Fruit fly (Drosophila melanogaster) whole organism, embryonic: ENCODE data around the gene Pax.

Experiments
- Asciz ChIP-seq: fragments of 200-800 bp; sonication (Bioruptor generic); optimal IDR thresholded peaks from 2 replicates; lab custom pipeline; 2017; ENCODE audit warnings: missing biosample characterization, mild to moderate bottlenecking, missing genetic modification characterization, missing genetic modification reagents
- BEAF-32 ChIP-seq: fragments of 200-800 bp; sonication (Bioruptor generic); optimal IDR thresholded peaks from 3 replicates; lab custom pipeline; 2017; ENCODE audit warnings: missing biosample characterization, missing genetic modification characterization, mild to moderate bottlenecking, moderate library complexity, missing genetic modification reagents
- CG11456 ChIP-seq: fragments of 200-800 bp; sonication (Bioruptor generic); IDR thresholded peaks from 3 replicates; pipeline ENCODE4 v1.3.6; 2022; ENCODE audit warnings: missing biosample characterization, missing genetic modification characterization
- CG12071 ChIP-seq: fragments of 200-800 bp; sonication (Bioruptor generic); optimal IDR thresholded peaks from 3 replicates; lab custom pipeline; 2018; ENCODE audit warnings: missing biosample characterization, mild to moderate bottlenecking, missing genetic modification characterization
- CG12744 ChIP-seq: fragments of 200-800 bp; sonication (Bioruptor generic); optimal IDR thresholded peaks from 2 replicates; lab custom pipeline; 2016; ENCODE audit warnings: missing biosample characterization, missing genetic modification characterization
- CG16813 ChIP-seq: fragments of 200-800 bp; sonication (Bioruptor generic); IDR thresholded peaks from 3 replicates; pipeline ENCODE4 v1.3.6; 2022; ENCODE audit warnings: missing biosample characterization, missing genetic modification characterization; ENCODE audit not compliant: partially characterized antibody
- CG17186 ChIP-seq: fragments of 200-800 bp; sonication (Bioruptor generic); optimal IDR thresholded peaks from 3 replicates; lab custom pipeline; 2017; ENCODE audit warnings: missing biosample characterization, missing genetic modification reagents, missing genetic modification characterization
- CG17802 ChIP-seq: fragments of 200-800 bp; sonication (Bioruptor generic); optimal IDR thresholded peaks from 2 replicates; lab custom pipeline; 2018; ENCODE audit warnings: missing biosample characterization, mild to moderate bottlenecking, missing genetic modification characterization, moderate library complexity
- CG1832 ChIP-seq: fragments of 200-800 bp; sonication (Bioruptor generic); optimal IDR thresholded peaks from 2 replicates; lab custom pipeline; 2017; ENCODE audit warnings: missing biosample characterization, mild to moderate bottlenecking, missing genetic modification characterization, inconsistent platforms
- CG4360 ChIP-seq: fragments of 200-800 bp; sonication (Bioruptor generic); IDR thresholded peaks from 2 replicates; pipeline ENCODE4 v1.3.6; 2022; ENCODE audit warnings: missing biosample characterization, missing genetic modification characterization
- CG4424 ChIP-seq: fragments of 200-800 bp; sonication (Bioruptor generic); optimal IDR thresholded peaks from 3 replicates; lab custom pipeline; 2016; ENCODE audit warnings: missing biosample characterization, missing genetic modification characterization
- CG7357 ChIP-seq: fragments of 200-800 bp; sonication (Bioruptor generic); IDR thresholded peaks from 3 replicates; pipeline ENCODE4 v1.3.6; 2022; ENCODE audit warnings: missing biosample characterization, missing genetic modification characterization
- CG7556 ChIP-seq: fragments of 200-800 bp; sonication (Bioruptor generic); optimal IDR thresholded peaks from 2 replicates; lab custom pipeline; 2017; ENCODE audit warnings: missing biosample characterization, mild to moderate bottlenecking, missing genetic modification characterization
- CG8944 ChIP-seq: fragments of 200-800 bp; sonication (Bioruptor generic); optimal IDR thresholded peaks from 3 replicates; lab custom pipeline; 2016; ENCODE audit warnings: missing biosample characterization, missing genetic modification characterization
- CG9876 ChIP-seq: fragments of 200-800 bp; sonication (Bioruptor generic); optimal IDR thresholded peaks from 2 replicates; lab custom pipeline; 2016; ENCODE audit warnings: missing biosample characterization, missing genetic modification characterization
- GATAe ChIP-seq: fragments of 200-800 bp; sonication (Bioruptor generic); conservative IDR thresholded peaks from 2 replicates; pipeline ENCODE4 v1.3.6; 2022; ENCODE audit warnings: missing biosample characterization, missing genetic modification characterization
- Hr39 ChIP-seq: fragments of >200 bp; optimal IDR thresholded peaks from 2 replicates; lab custom pipeline; 2017
- Hr78 ChIP-seq, 2 experiments: fragments of 200-800 bp in 1 of 2; fragments of >200 bp in 1 of 2; sonication (Bioruptor generic) in 1 of 2; optimal IDR thresholded peaks; 2 replicates each; lab custom pipeline; 2017 to 2019; ENCODE audit warnings: missing biosample characterization in 2 of 2, missing genetic modification characterization in 2 of 2, mild to moderate bottlenecking in 1 of 2, moderate library complexity in 1 of 2
- Lim3 ChIP-seq: fragments of 200-800 bp; sonication (Bioruptor generic); IDR thresholded peaks from 2 replicates; pipeline ENCODE4 v1.3.6; 2022; ENCODE audit warnings: missing biosample characterization, missing genetic modification characterization
- NK7.1 ChIP-seq: fragments of 200-800 bp; sonication (Bioruptor generic); optimal IDR thresholded peaks from 3 replicates; lab custom pipeline; 2016; ENCODE audit warnings: missing biosample characterization, missing genetic modification characterization
- Rfx ChIP-seq: fragments of 200-800 bp; sonication (Bioruptor generic); IDR thresholded peaks from 2 replicates; pipeline ENCODE4 v1.3.6; 2022; ENCODE audit warnings: missing biosample characterization, missing genetic modification characterization
- Rx ChIP-seq: fragments of 200-800 bp; sonication (Bioruptor generic); IDR thresholded peaks from 2 replicates; pipeline ENCODE4 v1.3.6; 2022; ENCODE audit warnings: missing biosample characterization, missing genetic modification characterization
- Sox102F ChIP-seq: fragments of 200-800 bp; sonication (Bioruptor generic); optimal IDR thresholded peaks from 2 replicates; lab custom pipeline; 2018; ENCODE audit warnings: missing biosample characterization, mild to moderate bottlenecking, missing genetic modification characterization, moderate library complexity
- Sry-δ ChIP-seq: fragments of 200-800 bp; sonication (Bioruptor generic); optimal IDR thresholded peaks from 2 replicates; lab custom pipeline; 2016; ENCODE audit warnings: missing biosample characterization, missing genetic modification characterization
- Tbp ChIP-seq: fragments of >200 bp; optimal IDR thresholded peaks from 2 replicates; lab custom pipeline; 2018; ENCODE audit warnings: missing biosample characterization, missing genetic modification characterization
- bsh ChIP-seq, 2 experiments: fragments of 200-800 bp; sonication (Bioruptor generic); optimal IDR thresholded peaks; 2 replicates each; lab custom pipeline; 2017 to 2018; ENCODE audit warnings: mild to moderate bottlenecking in 2 of 2, missing biosample characterization in 2 of 2, missing genetic modification characterization in 2 of 2, moderate library complexity in 1 of 2
- cas ChIP-seq: fragments of 200-800 bp; sonication (Bioruptor generic); IDR thresholded peaks from 2 replicates; pipeline ENCODE4 v1.3.6; 2022; ENCODE audit warnings: missing biosample characterization, missing genetic modification characterization
- dan ChIP-seq: fragments of 200-800 bp; sonication (Bioruptor generic); IDR thresholded peaks from 2 replicates; pipeline ENCODE4 v1.3.6; 2022; ENCODE audit warnings: missing biosample characterization, missing genetic modification characterization
- dati ChIP-seq: fragments of 200-800 bp; sonication (Bioruptor generic); IDR thresholded peaks from 2 replicates; pipeline ENCODE4 v1.3.6; 2022; ENCODE audit warnings: missing biosample characterization, missing genetic modification characterization
- dmrt99B ChIP-seq: fragments of 200-800 bp; sonication (Bioruptor generic); optimal IDR thresholded peaks from 2 replicates; lab custom pipeline; 2018; ENCODE audit warnings: missing biosample characterization, mild to moderate bottlenecking, missing genetic modification characterization, moderate library complexity
- fd3F ChIP-seq: fragments of 200-800 bp; sonication (Bioruptor generic); optimal IDR thresholded peaks from 2 replicates; lab custom pipeline; 2018; ENCODE audit warnings: missing biosample characterization, mild to moderate bottlenecking, missing genetic modification characterization, moderate library complexity
- gce ChIP-seq: fragments of 200-800 bp; sonication (Bioruptor generic); IDR thresholded peaks from 3 replicates; pipeline ENCODE4 v1.3.6; 2022; ENCODE audit warnings: missing biosample characterization, missing genetic modification characterization
- gro ChIP-seq: fragments of 200-800 bp; sonication (Bioruptor generic); optimal IDR thresholded peaks from 2 replicates; lab custom pipeline; 2016; ENCODE audit warnings: missing biosample characterization, missing genetic modification characterization
- gt ChIP-seq: fragments of 200-800 bp; sonication (Bioruptor generic); IDR thresholded peaks from 2 replicates; pipeline ENCODE4 v1.3.6; 2022; ENCODE audit warnings: missing biosample characterization, missing genetic modification characterization
- her ChIP-seq: fragments of 200-800 bp; sonication (Bioruptor generic); optimal IDR thresholded peaks from 2 replicates; lab custom pipeline; 2016; ENCODE audit warnings: missing biosample characterization, missing genetic modification characterization
- jigr1 ChIP-seq: fragments of 200-800 bp; sonication (Bioruptor generic); IDR thresholded peaks from 3 replicates; pipeline ENCODE4 v1.3.6; 2022; ENCODE audit warnings: missing biosample characterization, missing genetic modification characterization
- phol ChIP-seq: fragments of 200-800 bp; sonication (Bioruptor generic); optimal IDR thresholded peaks from 3 replicates; lab custom pipeline; 2018; ENCODE audit warnings: missing biosample characterization, mild to moderate bottlenecking, missing genetic modification characterization, moderate library complexity
- run ChIP-seq: fragments of 200-800 bp; sonication (Bioruptor generic); optimal IDR thresholded peaks from 3 replicates; lab custom pipeline; 2018; ENCODE audit warnings: missing biosample characterization, mild to moderate bottlenecking, missing genetic modification characterization
- scrt ChIP-seq: fragments of 200-800 bp; sonication (Bioruptor generic); optimal IDR thresholded peaks from 2 replicates; lab custom pipeline; 2018; ENCODE audit warnings: missing biosample characterization, mild to moderate bottlenecking, missing genetic modification characterization, moderate library complexity
- sima ChIP-seq: fragments of 200-800 bp; sonication (Bioruptor generic); optimal IDR thresholded peaks from 2 replicates; lab custom pipeline; 2016; ENCODE audit warnings: missing biosample characterization, missing genetic modification characterization
- sug ChIP-seq: fragments of 200-800 bp; optimal IDR thresholded peaks from 2 replicates; lab custom pipeline; 2019; ENCODE audit warnings: missing biosample characterization, mild to moderate bottlenecking, missing genetic modification characterization, moderate library complexity
- tin ChIP-seq: fragments of 200-800 bp; sonication (Bioruptor generic); optimal IDR thresholded peaks from 3 replicates; lab custom pipeline; 2016; ENCODE audit warnings: missing biosample characterization, missing genetic modification characterization
- tx ChIP-seq: fragments of 200-800 bp; sonication (Bioruptor generic); optimal IDR thresholded peaks from 2 replicates; lab custom pipeline; 2016; ENCODE audit warnings: missing biosample characterization, missing genetic modification characterization
- usp ChIP-seq: fragments of >200 bp; optimal IDR thresholded peaks from 2 replicates; lab custom pipeline; 2017; ENCODE audit warnings: missing biosample characterization, missing genetic modification characterization

Pax gene

dm6 chr2L:19361632-19362142, 64.7 kb downstream of the Pax start (continued):
- TF ChIP-seq CG8944 (no peak), gce (no peak), tin (no peak), tx (no peak), Lim3 (GFP tag; lab: Robert Waterston, UW) (no peak), CG12744 (GFP tag; lab: Kevin White, UChicago) (no peak), Tbp (GFP tag; lab: Kevin White, UChicago) (no peak), GATAe (no peak), Rfx (GFP tag; lab: Robert Waterston, UW) (no peak), Sry-δ (GFP tag; lab: Kevin White, UChicago) (no peak), BEAF-32 (GFP tag; lab: Kevin White, UChicago) (no peak), CG17802 (tag; lab: Kevin White, UChicago) (no peak), CG9876 (no peak), phol (tag; lab: Kevin White, UChicago) (peak; percentile 31), CG16813 (no peak), jigr1 (GFP tag; lab: Robert Waterston, UW) (no peak), cas (GFP tag; lab: Robert Waterston, UW) (no peak), dati (GFP tag; lab: Robert Waterston, UW) (no peak), CG4360 (GFP tag; lab: Robert Waterston, UW) (peak; percentile 79; the same call in 1 of the 2 replicates), CG12071 (GFP tag; lab: Kevin White, UChicago) (no peak), Hr78 (GFP tag; optimal IDR thresholded peaks at IDR 0.05; lab: Kevin White, UChicago) (no peak), usp (GFP tag; lab: Kevin White, UChicago) (no peak), CG1832 (GFP tag; lab: Kevin White, UChicago) (peak; percentile 27), NK7.1 (GFP tag; lab: Kevin White, UChicago) (no peak), Hr39 (lab: Kevin White, UChicago) (no peak), CG4424 (GFP tag; lab: Kevin White, UChicago) (peak; percentile 4), gro (GFP tag; lab: Kevin White, UChicago) (no peak), gt (GFP tag; lab: Robert Waterston, UW) (no peak), run (tag; lab: Kevin White, UChicago) (no peak), her (GFP tag; lab: Kevin White, UChicago) (no peak), CG11456 (no peak), CG17186 (no peak), sug (tag; lab: Kevin White, UChicago) (no peak), bsh (GFP tag; optimal IDR thresholded peaks at IDR 0.05; lab: Kevin White, UChicago) (peak; percentile 1 to 17), fd3F (no peak), dmrt99B (tag; lab: Kevin White, UChicago) (peak; percentile 38), dan (GFP tag; lab: Robert Waterston, UW) (no peak), scrt (GFP tag; lab: Kevin White, UChicago) (no peak), sima (GFP tag; lab: Kevin White, UChicago) (no peak), Sox102F (GFP tag; lab: Kevin White, UChicago) (peak; percentile 24), CG7357 (GFP tag; lab: Robert Waterston, UW) (no peak), Asciz (GFP tag; lab: Kevin White, UChicago) (no peak), Rx (GFP tag; lab: Robert Waterston, UW) (no peak), CG7556 (GFP tag; lab: Kevin White, UChicago) (no peak)
